Fruit fly (Drosophila melanogaster) whole organism, prepupa: Measurements from ENCODE around the gene Lcp65Aa.
A peak's percentile ranks its signal among the peaks of the same experiment; 100 is the strongest.

ENCODE experiments used
- CG10669 ChIP-seq: fragments of 200-800 bp; sonication (Bioruptor generic); optimal IDR thresholded peaks from 3 replicates; lab custom pipeline; 2018; ENCODE audit warnings: missing biosample characterization, mild to moderate bottlenecking, missing genetic modification characterization, moderate library complexity
- CG11294 ChIP-seq: fragments of 200-800 bp; sonication (Bioruptor generic); IDR thresholded peaks from 2 replicates; pipeline ENCODE4 v1.3.6; 2022; ENCODE audit warnings: missing biosample characterization, missing genetic modification characterization
- CG11762 ChIP-seq: fragments of 200-800 bp; sonication (Bioruptor generic); optimal IDR thresholded peaks from 3 replicates; lab custom pipeline; 2016; ENCODE audit warnings: missing biosample characterization, missing genetic modification characterization; ENCODE audit not compliant: insufficient read depth
- CG11902 ChIP-seq: fragments of 200-800 bp; sonication (Bioruptor generic); optimal IDR thresholded peaks from 3 replicates; lab custom pipeline; 2016; ENCODE audit warnings: missing biosample characterization, missing genetic modification characterization
- CG15336 ChIP-seq: fragments of 200-800 bp; sonication (Bioruptor generic); IDR thresholded peaks from 2 replicates; pipeline ENCODE4 v1.3.6; 2022; ENCODE audit warnings: missing biosample characterization, missing genetic modification characterization
- CG1621 ChIP-seq: fragments of 200-800 bp; sonication (Bioruptor generic); optimal IDR thresholded peaks from 3 replicates; lab custom pipeline; 2018; ENCODE audit warnings: missing biosample characterization, mild to moderate bottlenecking, missing genetic modification characterization
- CG3032 ChIP-seq: fragments of 200-800 bp; optimal IDR thresholded peaks from 2 replicates; lab custom pipeline; 2019; ENCODE audit warnings: missing biosample characterization, mild to moderate bottlenecking, missing genetic modification characterization, moderate library complexity
- CG31627 ChIP-seq: fragments of 200-800 bp; sonication (Bioruptor generic); optimal IDR thresholded peaks from 3 replicates; lab custom pipeline; 2016; ENCODE audit warnings: missing biosample characterization, missing genetic modification characterization
- CG32006 ChIP-seq: fragments of 200-800 bp; sonication (Bioruptor generic); optimal IDR thresholded peaks from 3 replicates; lab custom pipeline; 2017; ENCODE audit warnings: missing biosample characterization, mild to moderate bottlenecking, missing genetic modification characterization
- CG3919 ChIP-seq: fragments of 200-800 bp; sonication (Bioruptor generic); optimal IDR thresholded peaks from 3 replicates; lab custom pipeline; 2016; ENCODE audit warnings: missing biosample characterization, missing genetic modification characterization
- CG6163 ChIP-seq: fragments of 200-800 bp; sonication (Bioruptor generic); IDR thresholded peaks from 3 replicates; pipeline ENCODE4 v1.3.6; 2022; ENCODE audit warnings: missing biosample characterization, missing genetic modification characterization
- CG6276 ChIP-seq: fragments of 200-800 bp; sonication (Bioruptor generic); optimal IDR thresholded peaks from 2 replicates; lab custom pipeline; 2017; ENCODE audit warnings: missing biosample characterization, mild to moderate bottlenecking, missing genetic modification characterization
- CG6808 ChIP-seq: fragments of 200-800 bp; sonication (Bioruptor generic); optimal IDR thresholded peaks from 3 replicates; lab custom pipeline; 2017; ENCODE audit warnings: missing biosample characterization, missing genetic modification characterization, mild to moderate bottlenecking, moderate library complexity, missing genetic modification reagents
- CG6854 ChIP-seq: fragments of 200-800 bp; sonication (Bioruptor generic); optimal IDR thresholded peaks from 2 replicates; lab custom pipeline; 2017; ENCODE audit warnings: missing biosample characterization, mild to moderate bottlenecking, missing genetic modification characterization
- CG7368 ChIP-seq: fragments of 200-800 bp; sonication (Bioruptor generic); optimal IDR thresholded peaks from 3 replicates; lab custom pipeline; 2016; ENCODE audit warnings: missing biosample characterization, missing genetic modification characterization
- CG8119 ChIP-seq: fragments of 200-800 bp; sonication (Bioruptor generic); IDR thresholded peaks from 3 replicates; pipeline ENCODE4 v1.3.6; 2022; ENCODE audit warnings: missing biosample characterization, missing genetic modification characterization
- CG8319 ChIP-seq: fragments of 200-800 bp; sonication (Bioruptor generic); optimal IDR thresholded peaks from 3 replicates; lab custom pipeline; 2016; ENCODE audit warnings: missing biosample characterization, missing genetic modification characterization
- CG8632 ChIP-seq: fragments of 200-800 bp; sonication (Bioruptor generic); optimal IDR thresholded peaks from 3 replicates; lab custom pipeline; 2016; ENCODE audit warnings: missing biosample characterization, missing genetic modification characterization
- CG9139 ChIP-seq: fragments of 200-800 bp; sonication (Bioruptor generic); optimal IDR thresholded peaks from 3 replicates; lab custom pipeline; 2017; ENCODE audit warnings: missing biosample characterization, mild to moderate bottlenecking, missing genetic modification characterization
- Eip75B ChIP-seq: fragments of 200-800 bp; sonication (Bioruptor generic); optimal IDR thresholded peaks from 3 replicates; lab custom pipeline; 2016; ENCODE audit warnings: missing biosample characterization, missing genetic modification characterization
- Eip78C ChIP-seq: fragments of 200-800 bp; sonication (Bioruptor generic); peaks from one replicate; lab custom pipeline; 2016; ENCODE audit warnings: missing biosample characterization, missing genetic modification characterization
- Eip93F ChIP-seq: fragments of 200-800 bp; sonication (Bioruptor generic); optimal IDR thresholded peaks from 2 replicates; lab custom pipeline; 2016; ENCODE audit warnings: missing biosample characterization, mild to moderate bottlenecking, missing genetic modification characterization
- Ets21C ChIP-seq: fragments of 200-800 bp; sonication (Bioruptor generic); optimal IDR thresholded peaks from 3 replicates; lab custom pipeline; 2016; ENCODE audit warnings: missing biosample characterization, missing genetic modification characterization
- Ets96B ChIP-seq: fragments of 200-800 bp; optimal IDR thresholded peaks from 2 replicates; lab custom pipeline; 2019; ENCODE audit warnings: missing biosample characterization, mild to moderate bottlenecking, missing genetic modification characterization, moderate library complexity
- Hr38 ChIP-seq: sonication (Bioruptor generic); optimal IDR thresholded peaks from 2 replicates; lab custom pipeline; 2016; ENCODE audit warnings: missing biosample characterization, missing genetic modification characterization
- Hr39 ChIP-seq: fragments of 200-800 bp; sonication (Bioruptor generic); optimal IDR thresholded peaks from 2 replicates; lab custom pipeline; 2016; ENCODE audit warnings: missing biosample characterization, missing genetic modification characterization
- Hr4 ChIP-seq: fragments of 200-800 bp; sonication (Bioruptor generic); optimal IDR thresholded peaks from 3 replicates; lab custom pipeline; 2016; ENCODE audit warnings: missing biosample characterization, missing genetic modification characterization
- Lpt ChIP-seq: fragments of 200-800 bp; sonication (Bioruptor generic); optimal IDR thresholded peaks from 3 replicates; lab custom pipeline; 2016; ENCODE audit warnings: missing biosample characterization, missing genetic modification characterization
- Smox ChIP-seq: fragments of 200-800 bp; sonication (Bioruptor generic); optimal IDR thresholded peaks from 3 replicates; lab custom pipeline; 2016; ENCODE audit warnings: missing biosample characterization, missing genetic modification characterization
- Sox102F ChIP-seq: fragments of 200-800 bp; sonication (Bioruptor generic); optimal IDR thresholded peaks from 2 replicates; lab custom pipeline; 2016; ENCODE audit warnings: missing biosample characterization, mild to moderate bottlenecking, missing genetic modification characterization
- achi ChIP-seq: fragments of 200-800 bp; sonication (Bioruptor generic); optimal IDR thresholded peaks from 3 replicates; lab custom pipeline; 2016; ENCODE audit warnings: missing biosample characterization, missing genetic modification characterization
- acj6 ChIP-seq: fragments of 200-800 bp; sonication (Bioruptor generic); optimal IDR thresholded peaks from 3 replicates; lab custom pipeline; 2016; ENCODE audit warnings: missing biosample characterization, missing genetic modification characterization
- cyc ChIP-seq: fragments of 200-800 bp; sonication (Bioruptor generic); optimal IDR thresholded peaks from 3 replicates; lab custom pipeline; 2016; ENCODE audit warnings: missing biosample characterization, missing genetic modification characterization
- dac ChIP-seq: fragments of 200-800 bp; sonication (Bioruptor generic); optimal IDR thresholded peaks from 2 replicates; lab custom pipeline; 2017; ENCODE audit warnings: missing biosample characterization, mild to moderate bottlenecking, missing genetic modification characterization
- dsx ChIP-seq: fragments of 200-800 bp; optimal IDR thresholded peaks from 3 replicates; lab custom pipeline; 2019; ENCODE audit warnings: missing biosample characterization, mild to moderate bottlenecking, missing genetic modification characterization, moderate library complexity; ENCODE audit not compliant: poor library complexity, severe bottlenecking
- esn ChIP-seq: fragments of 200-800 bp; sonication (Bioruptor generic); optimal IDR thresholded peaks from 2 replicates; lab custom pipeline; 2016; ENCODE audit warnings: missing biosample characterization, mild to moderate bottlenecking, missing genetic modification characterization, moderate library complexity
- fd59A ChIP-seq: fragments of 200-800 bp; sonication (Bioruptor generic); optimal IDR thresholded peaks from 2 replicates; lab custom pipeline; 2017; ENCODE audit warnings: missing biosample characterization, mild to moderate bottlenecking, missing genetic modification characterization, missing genetic modification reagents
- fd85E ChIP-seq: fragments of 200-800 bp; sonication (Bioruptor generic); optimal IDR thresholded peaks from 3 replicates; lab custom pipeline; 2016; ENCODE audit warnings: missing biosample characterization, missing genetic modification characterization
- lz ChIP-seq: fragments of 200-800 bp; sonication (Bioruptor generic); optimal IDR thresholded peaks from 3 replicates; lab custom pipeline; 2016; ENCODE audit warnings: missing biosample characterization, missing genetic modification characterization
- pdm3 ChIP-seq: fragments of 200-800 bp; sonication (Bioruptor generic); optimal IDR thresholded peaks from 3 replicates; lab custom pipeline; 2016; ENCODE audit warnings: missing biosample characterization, missing genetic modification characterization
- salr ChIP-seq, 2 experiments: fragments of 200-800 bp; sonication (Bioruptor generic); optimal IDR thresholded peaks; 3 replicates each; lab custom pipeline; 2016 to 2018; ENCODE audit warnings: missing biosample characterization in 2 of 2, missing genetic modification characterization in 2 of 2, mild to moderate bottlenecking in 1 of 2
- spab ChIP-seq: fragments of 200-800 bp; sonication (Bioruptor generic); optimal IDR thresholded peaks from 2 replicates; lab custom pipeline; 2017; ENCODE audit warnings: missing biosample characterization, mild to moderate bottlenecking, missing genetic modification characterization, missing genetic modification reagents
- ss ChIP-seq, 2 experiments: fragments of 200-800 bp; sonication (Bioruptor generic); optimal IDR thresholded peaks; 2 replicates in 1 of 2; 3 replicates in 1 of 2; lab custom pipeline; 2017 to 2018; ENCODE audit warnings: mild to moderate bottlenecking in 2 of 2, missing biosample characterization in 2 of 2, missing genetic modification characterization in 2 of 2, moderate library complexity in 1 of 2
- svp ChIP-seq: fragments of 200-800 bp; sonication (Bioruptor generic); peaks from one replicate; lab custom pipeline; 2016; ENCODE audit warnings: missing biosample characterization, missing genetic modification characterization
- topi ChIP-seq: fragments of 200-800 bp; sonication (Bioruptor generic); optimal IDR thresholded peaks from 3 replicates; lab custom pipeline; 2016; ENCODE audit warnings: missing biosample characterization, missing genetic modification characterization

The Lcp65Aa gene

DNA sequence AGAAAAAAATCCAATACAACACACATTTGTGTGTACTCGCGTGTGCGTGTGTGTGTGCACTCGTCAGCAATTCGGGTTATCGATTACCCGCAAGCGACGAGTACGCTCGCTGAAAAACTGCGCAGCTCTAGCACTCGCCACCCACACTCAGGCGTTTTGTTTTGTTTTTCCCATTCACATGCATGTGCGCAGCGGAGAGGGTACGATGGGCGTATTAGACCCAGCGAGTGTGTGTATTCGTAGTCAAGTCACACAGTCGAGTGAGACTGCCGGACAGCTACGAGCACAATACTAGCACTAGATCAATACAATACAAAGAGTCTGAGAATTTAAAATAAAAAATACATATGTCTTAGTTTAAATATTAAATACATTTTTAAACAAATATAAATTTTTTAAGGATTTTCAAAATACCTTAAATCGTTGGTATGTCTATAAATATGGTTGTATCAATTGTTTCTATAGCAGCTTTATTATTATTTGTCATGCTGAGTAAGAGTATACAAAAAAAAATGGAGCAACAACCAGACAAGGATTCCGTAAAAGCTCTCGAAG, 33.9 kb downstream of the Lcp65Aa start, which contains the start of the genes D19B and CG43293 (continued):
- TF ChIP-seq esn (GFP tag; lab: Kevin White, UChicago) (peak; percentile 90), CG31627 (peak; percentile 87), CG1621 (tag; lab: Kevin White, UChicago) (peak; percentile 86), CG11294 (GFP tag; lab: Robert Waterston, UW) (peak; percentile 80), CG6163 (GFP tag; lab: Robert Waterston, UW) (peak; percentile 91), CG6854 (peak; percentile 65), CG6276 (GFP tag; lab: Kevin White, UChicago) (peak; percentile 36), Smox (GFP tag; lab: Kevin White, UChicago) (peak; percentile 83), CG9139 (GFP tag; lab: Kevin White, UChicago) (peak; percentile 69)

DNA sequence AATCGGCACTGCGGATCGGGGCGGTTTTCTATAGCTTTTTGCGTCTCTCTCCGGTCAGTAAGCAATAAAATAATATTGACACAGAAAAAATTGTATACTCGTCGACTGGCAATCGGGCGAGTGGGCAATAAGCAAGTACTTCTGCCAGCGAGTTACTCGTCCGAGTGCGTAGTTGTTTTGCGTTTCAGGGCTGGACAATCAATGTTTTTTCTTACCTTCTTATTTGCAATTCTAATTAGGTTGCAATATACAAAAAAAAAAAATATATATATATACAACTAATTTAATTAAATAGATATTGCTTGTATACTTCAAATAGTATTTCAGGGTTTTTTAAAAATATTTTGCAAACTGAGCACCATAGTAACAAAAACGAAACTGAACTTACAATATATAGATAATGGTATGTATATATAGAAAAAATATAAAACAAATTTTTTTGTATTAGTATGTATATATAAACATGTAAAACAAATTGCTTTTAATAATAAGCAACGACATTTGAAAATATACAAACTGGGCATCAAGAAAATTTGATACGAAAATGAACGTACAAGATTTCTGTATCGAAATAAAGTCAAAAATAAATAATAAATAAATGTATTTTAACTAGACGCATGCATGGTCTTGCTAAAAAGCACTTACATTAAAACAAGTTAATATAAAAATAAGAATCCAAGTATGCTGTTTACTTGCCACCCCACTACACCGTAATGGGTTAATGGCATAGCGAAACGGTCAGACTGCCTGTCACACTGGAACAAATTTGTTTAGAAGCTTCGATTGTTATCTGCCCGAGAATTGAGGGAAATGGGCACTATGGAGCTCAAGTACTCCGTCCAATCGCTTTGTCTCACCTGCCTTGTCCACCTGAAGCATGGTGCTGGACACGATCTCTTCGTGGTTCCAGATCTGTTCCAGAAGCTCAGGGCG, 38.2 kb downstream of the Lcp65Aa start, which contains the start of the genes D19A and CG7386:
D19A (minus strand) TSS at position 129 of the 933 bp plus-strand sequence.
CG7386 (plus strand) TSS at position 751 of the 933 bp plus-strand sequence.
- TF ChIP-seq CG6808 (GFP tag; lab: Kevin White, UChicago), result no peak
- TF ChIP-seq Sox102F, result no peak
- TF ChIP-seq acj6 (GFP tag; lab: Kevin White, UChicago), result peak; percentile 42
- TF ChIP-seq CG31627, result peak; percentile 69
- TF ChIP-seq Ets21C, result peak; percentile 46
- TF ChIP-seq Hr38 (GFP tag; lab: Kevin White, UChicago), result no peak
- TF ChIP-seq Eip93F (GFP tag; lab: Kevin White, UChicago), result no peak
- TF ChIP-seq CG11762, result peak; percentile 25
- no peak for TF ChIP-seq fd85E
- TF ChIP-seq salr (GFP tag; optimal IDR thresholded peaks at IDR 0.05; lab: Kevin White, UChicago), result peak in 1 of 2 experiments; percentile 40
- TF ChIP-seq Ets96B, result peak; percentile 11
- no peak for TF ChIP-seq spab (GFP tag; lab: Kevin White, UChicago)
- TF ChIP-seq Eip78C, result peak; percentile 61
- TF ChIP-seq CG7368, result no peak
- TF ChIP-seq Eip75B (GFP tag; lab: Kevin White, UChicago), result no peak
- TF ChIP-seq CG6854, result no peak
- TF ChIP-seq CG3919 (GFP tag; lab: Kevin White, UChicago), result peak; percentile 48
- TF ChIP-seq Smox (GFP tag; lab: Kevin White, UChicago), result no peak
- TF ChIP-seq lz (GFP tag; lab: Kevin White, UChicago), result peak; percentile 56
- peak; percentile 89 for TF ChIP-seq svp
- peak; percentile 46 for TF ChIP-seq cyc (GFP tag; lab: Kevin White, UChicago)
- no peak for TF ChIP-seq CG8319
- no peak for TF ChIP-seq dac (GFP tag; lab: Kevin White, UChicago)
- TF ChIP-seq dsx (GFP tag; lab: Kevin White, UChicago), result peak; percentile 19
- TF ChIP-seq CG3032 (tag; lab: Kevin White, UChicago), result peak; percentile 42
- peak; percentile 69 for TF ChIP-seq pdm3 (GFP tag; lab: Kevin White, UChicago)
- TF ChIP-seq fd59A (GFP tag; lab: Kevin White, UChicago), result peak; percentile 1
- peak; percentile 56 for TF ChIP-seq achi
- peak; percentile 56 for TF ChIP-seq CG32006 (GFP tag; lab: Kevin White, UChicago)
- TF ChIP-seq CG1621 (tag; lab: Kevin White, UChicago), result peak; percentile 21
- peak; percentile 66 for TF ChIP-seq CG6163 (GFP tag; lab: Robert Waterston, UW)
- TF ChIP-seq Lpt, result peak; percentile 10
- peak; percentile 50 for TF ChIP-seq topi (GFP tag; lab: Kevin White, UChicago)
- TF ChIP-seq ss (GFP tag; optimal IDR thresholded peaks at IDR 0.05; lab: Kevin White, UChicago), result peak; percentile 17 to 35
- TF ChIP-seq Hr4 (GFP tag; lab: Kevin White, UChicago), result peak; percentile 49
- TF ChIP-seq CG10669 (GFP tag; lab: Kevin White, UChicago), result no peak
- no peak for TF ChIP-seq CG11294 (GFP tag; lab: Robert Waterston, UW)
- peak; percentile 25; the same call in 1 of the 3 replicates for TF ChIP-seq CG8119 (GFP tag; lab: Robert Waterston, UW)
- TF ChIP-seq CG8632 (GFP tag; lab: Kevin White, UChicago), result peak; percentile 32
- TF ChIP-seq CG11902, result peak; percentile 26
- no peak for TF ChIP-seq CG9139 (GFP tag; lab: Kevin White, UChicago)
- peak; percentile 50 for TF ChIP-seq CG15336 (GFP tag; lab: Robert Waterston, UW)
- peak; percentile 71 for TF ChIP-seq Hr39
